Fruit fly (Drosophila melanogaster) Kc167 (cell line): ENCODE measurements around the gene Rtnl1.

Experiments used
- Myc ChIP-seq: fragments of >200 bp; optimal IDR thresholded peaks from 2 replicates; lab custom pipeline; 2017; ENCODE audit warnings: missing external identifiers
- Sin3A ChIP-seq: fragments of >200 bp; optimal IDR thresholded peaks from 2 replicates; lab custom pipeline; 2018; ENCODE audit warnings: missing external identifiers
- insv ChIP-seq: fragments of >200 bp; optimal IDR thresholded peaks from 3 replicates; lab custom pipeline; 2018; ENCODE audit warnings: missing external identifiers
- psq ChIP-seq: fragments of >200 bp; optimal IDR thresholded peaks from 2 replicates; lab custom pipeline; 2017; ENCODE audit warnings: missing external identifiers
- ttk ChIP-seq: sonication (Bioruptor generic); optimal IDR thresholded peaks from 2 replicates; lab custom pipeline; 2017; ENCODE audit warnings: missing external identifiers

DNA sequence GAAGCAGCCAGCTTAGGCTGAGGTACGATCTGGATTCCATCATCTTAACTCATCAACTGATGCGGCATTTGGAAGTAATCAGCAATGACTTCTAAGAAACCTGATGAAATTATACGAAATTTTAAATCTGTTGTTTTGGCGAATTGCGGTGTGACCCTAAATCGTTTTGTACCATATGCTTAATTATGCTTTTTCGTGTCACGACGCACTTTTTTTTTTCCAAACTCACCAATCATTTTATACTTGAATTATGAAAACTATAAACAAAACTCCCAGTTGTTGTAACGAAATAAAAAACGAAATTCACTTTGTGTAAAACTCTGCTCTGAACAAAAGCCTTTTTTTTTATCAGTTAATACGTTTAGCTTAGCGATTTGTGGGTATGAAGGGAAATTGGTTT, 48.6 kb upstream of the Rtnl1 start, which contains the start of gene Nepl3:
- no peak for TF ChIP-seq Myc (lab: Kevin White, UChicago)
- TF ChIP-seq psq (lab: Kevin White, UChicago): no peak
- TF ChIP-seq ttk (lab: Kevin White, UChicago): no peak
- TF ChIP-seq Sin3A (lab: Kevin White, UChicago): no peak
- no peak for TF ChIP-seq insv (lab: Kevin White, UChicago)
